Worm (Caenorhabditis elegans) whole organism, late embryonic: ENCODE measurements around the gene T23F6.2.

Experiments used
- C38D4.7 ChIP-seq: fragments of 200-800 bp; sonication (Bioruptor generic); optimal IDR thresholded peaks from 2 replicates; lab custom pipeline; 2018; ENCODE audit warnings: mild to moderate bottlenecking, missing genetic modification characterization, moderate library complexity, missing compliant biosample characterization
- F13H6.1 ChIP-seq: sonication (generic microtip); optimal IDR thresholded peaks from 2 replicates; lab custom pipeline; 2016; ENCODE audit warnings: missing genetic modification characterization, missing compliant biosample characterization
- K02D7.2 ChIP-seq: sonication (generic microtip); optimal IDR thresholded peaks from 2 replicates; lab custom pipeline; 2017; ENCODE audit warnings: mild to moderate bottlenecking, missing genetic modification characterization, missing compliant biosample characterization
- T23F11.4 ChIP-seq: fragments of 200-800 bp; sonication (Bioruptor generic); optimal IDR thresholded peaks from 2 replicates; lab custom pipeline; 2018; ENCODE audit warnings: mild to moderate bottlenecking, missing genetic modification characterization, missing compliant biosample characterization
- ama-1 ChIP-seq: fragments of 150-350 bp; optimal IDR thresholded peaks from 2 replicates; lab custom pipeline; 2014
- ceh-14 ChIP-seq: sonication (generic microtip); optimal IDR thresholded peaks from 2 replicates; lab custom pipeline; 2016; ENCODE audit warnings: missing genotype, missing genetic modification characterization, missing compliant biosample characterization
- ceh-19 ChIP-seq: fragments of 200-800 bp; sonication (Bioruptor generic); optimal IDR thresholded peaks from 2 replicates; lab custom pipeline; 2018; ENCODE audit warnings: mild to moderate bottlenecking, missing genetic modification characterization, missing compliant biosample characterization
- ceh-24 ChIP-seq: sonication (generic microtip); optimal IDR thresholded peaks from 2 replicates; lab custom pipeline; 2016; ENCODE audit warnings: mild to moderate bottlenecking, missing genetic modification characterization, missing compliant biosample characterization
- ceh-30 ChIP-seq: fragments of 150-350 bp; optimal IDR thresholded peaks from 2 replicates; lab custom pipeline; 2014; ENCODE audit warnings: missing biosample characterization, missing genetic modification characterization
- ceh-31 ChIP-seq: sonication (generic microtip); optimal IDR thresholded peaks from 2 replicates; lab custom pipeline; 2016; ENCODE audit warnings: missing genetic modification characterization, missing compliant biosample characterization
- ceh-34 ChIP-seq: sonication (generic microtip); optimal IDR thresholded peaks from 2 replicates; lab custom pipeline; 2016; ENCODE audit warnings: mild to moderate bottlenecking, missing genetic modification characterization, missing compliant biosample characterization
- che-1 ChIP-seq: sonication (generic microtip); optimal IDR thresholded peaks from 2 replicates; lab custom pipeline; 2016; ENCODE audit warnings: mild to moderate bottlenecking, missing genetic modification characterization, missing compliant biosample characterization
- dmd-4 ChIP-seq: sonication (generic microtip); optimal IDR thresholded peaks from 2 replicates; lab custom pipeline; 2016; ENCODE audit warnings: borderline replicate concordance, missing genetic modification characterization, missing compliant biosample characterization
- dve-1 ChIP-seq: sonication (generic microtip); optimal IDR thresholded peaks from 2 replicates; lab custom pipeline; 2017; ENCODE audit warnings: antibody characterized with exemption, mild to moderate bottlenecking, missing genetic modification characterization, missing compliant biosample characterization
- elt-2 ChIP-seq: sonication (generic microtip); optimal IDR thresholded peaks from 2 replicates; lab custom pipeline; 2016; ENCODE audit warnings: missing genetic modification reagents, missing genetic modification characterization, missing compliant biosample characterization
- ets-4 ChIP-seq: sonication (generic microtip); optimal IDR thresholded peaks from 2 replicates; lab custom pipeline; 2016; ENCODE audit warnings: missing genetic modification characterization, missing compliant biosample characterization
- fkh-6 ChIP-seq: sonication (generic microtip); optimal IDR thresholded peaks from 2 replicates; lab custom pipeline; 2016; ENCODE audit warnings: missing genetic modification characterization, missing compliant biosample characterization
- gmeb-2 ChIP-seq: sonication (generic microtip); optimal IDR thresholded peaks from 2 replicates; lab custom pipeline; 2016; ENCODE audit warnings: missing genetic modification characterization, inconsistent platforms, missing compliant biosample characterization
- hlh-30 ChIP-seq: sonication (generic microtip); optimal IDR thresholded peaks from 2 replicates; lab custom pipeline; 2017; ENCODE audit warnings: antibody characterized with exemption, missing genetic modification characterization, missing compliant biosample characterization; ENCODE audit not compliant: insufficient read depth
- hlh-6 ChIP-seq: sonication (generic microtip); optimal IDR thresholded peaks from 2 replicates; lab custom pipeline; 2016; ENCODE audit warnings: missing genotype, missing genetic modification characterization, missing compliant biosample characterization
- hlh-8 ChIP-seq: sonication (generic microtip); optimal IDR thresholded peaks from 2 replicates; lab custom pipeline; 2016; ENCODE audit warnings: missing genotype, missing genetic modification characterization, missing compliant biosample characterization
- lin-11 ChIP-seq: fragments of 200-800 bp; sonication (Bioruptor generic); optimal IDR thresholded peaks from 2 replicates; lab custom pipeline; 2018; ENCODE audit warnings: mild to moderate bottlenecking, missing genetic modification characterization, missing compliant biosample characterization
- nfya-1 ChIP-seq: sonication (generic microtip); optimal IDR thresholded peaks from 2 replicates; lab custom pipeline; 2017; ENCODE audit warnings: missing genetic modification characterization, mild to moderate bottlenecking, missing compliant biosample characterization, antibody characterized with exemption, moderate library complexity
- nhr-232 ChIP-seq: sonication (generic microtip); optimal IDR thresholded peaks from 2 replicates; lab custom pipeline; 2016; ENCODE audit warnings: missing genetic modification characterization, missing compliant biosample characterization
- pqm-1 ChIP-seq: sonication (generic microtip); optimal IDR thresholded peaks from 2 replicates; lab custom pipeline; 2016; ENCODE audit warnings: missing genetic modification characterization, missing compliant biosample characterization
- pros-1 ChIP-seq: fragments of 150-350 bp; optimal IDR thresholded peaks from 2 replicates; lab custom pipeline; 2014; ENCODE audit warnings: missing biosample characterization, missing genetic modification reagents, missing genetic modification characterization
- ref-2 ChIP-seq: sonication (generic microtip); optimal IDR thresholded peaks from 2 replicates; lab custom pipeline; 2016; ENCODE audit warnings: missing genetic modification characterization, missing compliant biosample characterization
- rnt-1 ChIP-seq: sonication (generic microtip); optimal IDR thresholded peaks from 2 replicates; lab custom pipeline; 2016; ENCODE audit warnings: missing genetic modification characterization, missing compliant biosample characterization
- syd-9 ChIP-seq: sonication (generic microtip); optimal IDR thresholded peaks from 2 replicates; lab custom pipeline; 2016; ENCODE audit warnings: mild to moderate bottlenecking, missing genetic modification characterization, moderate library complexity, missing compliant biosample characterization
- tbx-7 ChIP-seq: sonication (generic microtip); optimal IDR thresholded peaks from 2 replicates; lab custom pipeline; 2016; ENCODE audit warnings: missing genotype, missing genetic modification characterization, missing compliant biosample characterization
- ttx-3 ChIP-seq: sonication (generic microtip); optimal IDR thresholded peaks from 2 replicates; lab custom pipeline; 2016; ENCODE audit warnings: missing genetic modification reagents, missing genetic modification characterization, missing compliant biosample characterization
- unc-42 ChIP-seq: sonication (generic microtip); optimal IDR thresholded peaks from 2 replicates; lab custom pipeline; 2016; ENCODE audit warnings: missing genotype, missing genetic modification characterization, missing compliant biosample characterization
- unc-55 ChIP-seq: sonication (generic microtip); optimal IDR thresholded peaks from 2 replicates; lab custom pipeline; 2017; ENCODE audit warnings: missing biosample characterization, missing genetic modification reagents, missing genetic modification characterization
- unc-86 ChIP-seq: sonication (generic microtip); optimal IDR thresholded peaks from 2 replicates; lab custom pipeline; 2016; ENCODE audit warnings: missing genetic modification characterization, missing compliant biosample characterization

Gene T23F6.2

ce11 chrIV:12688370-12688769, 32.8 kb upstream of the T23F6.2 start, which contains the start of gene T23B5.3:
T23B5.3 (plus strand) TSS chrIV:12688670.
- TF ChIP-seq ceh-34 (tag; lab: Kevin White, UChicago) (no peak), rnt-1 (tag; lab: Kevin White, UChicago) (no peak), hlh-30 (tag; lab: Kevin White, UChicago) (no peak), che-1 (tag; lab: Kevin White, UChicago) (no peak), nfya-1 (tag; lab: Kevin White, UChicago) (no peak), nhr-232 (tag; lab: Kevin White, UChicago) (no peak)

- no peak for TF ChIP-seq pros-1 (tag; lab: Kevin White, UChicago)
- no peak for TF ChIP-seq lin-11 (tag; lab: Kevin White, UChicago)
Observed at ce11 chrIV:12689292-12689691, 31.9 kb upstream of the T23F6.2 start.

ce11 chrIV:12689709-12690142, 31.4 kb upstream of the T23F6.2 start:
- TF ChIP-seq elt-2: peak; percentile 95
- TF ChIP-seq ceh-19 (GFP tag; lab: Kevin White, UChicago): no peak

ce11 chrIV:12698880-12699279, 22.3 kb upstream of the T23F6.2 start:
- TF ChIP-seq ceh-31 (tag; lab: Kevin White, UChicago) (no peak), ama-1 (lab: Kevin White, UChicago) (no peak), ceh-30 (no peak)

ce11 chrIV:12700204-12700603, 21.0 kb upstream of the T23F6.2 start:
- TF ChIP-seq ceh-14 (tag; lab: Kevin White, UChicago): no peak
- no peak for TF ChIP-seq hlh-6 (tag; lab: Kevin White, UChicago)
- no peak for TF ChIP-seq ttx-3
- no peak for TF ChIP-seq syd-9 (tag; lab: Kevin White, UChicago)
- no peak for TF ChIP-seq ama-1 (lab: Kevin White, UChicago)
- TF ChIP-seq unc-42 (tag; lab: Kevin White, UChicago): no peak
- TF ChIP-seq gmeb-2 (tag; lab: Kevin White, UChicago): no peak
- TF ChIP-seq F13H6.1 (tag; lab: Kevin White, UChicago): no peak
- no peak for TF ChIP-seq pros-1 (tag; lab: Kevin White, UChicago)
- no peak for TF ChIP-seq C38D4.7 (GFP tag; lab: Kevin White, UChicago)
- TF ChIP-seq tbx-7: no peak
- no peak for TF ChIP-seq nfya-1 (tag; lab: Kevin White, UChicago)
- no peak for TF ChIP-seq pqm-1 (tag; lab: Kevin White, UChicago)
- no peak for TF ChIP-seq ref-2 (tag; lab: Kevin White, UChicago)
- TF ChIP-seq hlh-8 (tag; lab: Kevin White, UChicago): no peak
- no peak for TF ChIP-seq fkh-6 (tag; lab: Kevin White, UChicago)
- no peak for TF ChIP-seq dve-1 (tag; lab: Kevin White, UChicago)
- TF ChIP-seq elt-2: no peak
- TF ChIP-seq nhr-232 (tag; lab: Kevin White, UChicago): no peak
- no peak for TF ChIP-seq K02D7.2 (tag; lab: Kevin White, UChicago)

- peak; percentile 51 for TF ChIP-seq unc-55
- TF ChIP-seq syd-9 (tag; lab: Kevin White, UChicago): no peak
Observed at ce11 chrIV:12700944-12701343, 20.2 kb upstream of the T23F6.2 start.

- no peak for TF ChIP-seq ceh-24 (tag; lab: Kevin White, UChicago)
- no peak for TF ChIP-seq dmd-4
- no peak for TF ChIP-seq K02D7.2 (tag; lab: Kevin White, UChicago)
- no peak for TF ChIP-seq unc-86 (tag; lab: Kevin White, UChicago)
- TF ChIP-seq pqm-1 (tag; lab: Kevin White, UChicago): no peak
- TF ChIP-seq ceh-34 (tag; lab: Kevin White, UChicago): no peak
- TF ChIP-seq ets-4 (tag; lab: Kevin White, UChicago): no peak
- TF ChIP-seq elt-2: no peak
- no peak for TF ChIP-seq pros-1 (tag; lab: Kevin White, UChicago)
- TF ChIP-seq T23F11.4: no peak
- TF ChIP-seq, all 69 proteins: peak for 0
Observed at ce11 chrIV:12703811-12704210, 17.3 kb upstream of the T23F6.2 start, which contains the start of gene C27D8.4. C27D8.4 (plus strand) TSS chrIV:12704111.
